Worm (Caenorhabditis elegans): ENCODE data around the gene K10G6.9.

ce11 chrII:3954018-3954417, 18.0 kb upstream of the K10G6.9 start:
- TF ChIP-seq ama-1 (optimal IDR thresholded peaks at IDR 0.05) (no peak), tbx-37 (GFP tag; conservative IDR thresholded peaks at IDR 0.05) (no peak), tra-4 (tag; optimal IDR thresholded peaks at IDR 0.05) (no peak), ceh-36 (tag; optimal IDR thresholded peaks at IDR 0.05) (no peak), hmg-4 (GFP tag; optimal IDR thresholded peaks at IDR 0.05) (no peak), flt-1 (GFP tag; IDR thresholded peaks at IDR 0.05) (no peak), hnd-1 (tag; optimal IDR thresholded peaks at IDR 0.05) (no peak), ets-7 (tag; optimal IDR thresholded peaks at IDR 0.05) (no peak), tbx-11 (GFP tag; IDR thresholded peaks at IDR 0.05) (no peak)
